Worm (Caenorhabditis elegans) whole organism, L3 larva: ENCODE results near the gene C55A6.1.

Experiments used
- fos-1 ChIP-seq: fragments of 150-350 bp; optimal IDR thresholded peaks from 2 replicates; lab custom pipeline; 2014; ENCODE audit warnings: missing biosample characterization, missing genetic modification characterization
- lin-39 ChIP-seq: fragments of 150-350 bp; optimal IDR thresholded peaks from 2 replicates; lab custom pipeline; 2018; ENCODE audit warnings: missing biosample characterization, missing genetic modification reagents, missing genetic modification characterization
- mdl-1 ChIP-seq: fragments of 150-350 bp; optimal IDR thresholded peaks from 2 replicates; lab custom pipeline; 2014; ENCODE audit warnings: missing biosample characterization, missing genetic modification characterization
- nhr-23 ChIP-seq: fragments of 150-350 bp; optimal IDR thresholded peaks from 2 replicates; lab custom pipeline; 2014; ENCODE audit warnings: missing biosample characterization, missing genetic modification reagents, missing genetic modification characterization
- nhr-25 ChIP-seq: sonication (generic microtip); optimal IDR thresholded peaks from 2 replicates; lab custom pipeline; 2017; ENCODE audit warnings: missing biosample characterization, missing genetic modification characterization
- nhr-28 ChIP-seq: fragments of 150-350 bp; optimal IDR thresholded peaks from 2 replicates; lab custom pipeline; 2014; ENCODE audit warnings: missing biosample characterization, missing genetic modification characterization
- nhr-77 ChIP-seq: fragments of 150-350 bp; optimal IDR thresholded peaks from 2 replicates; lab custom pipeline; 2014; ENCODE audit warnings: missing biosample characterization, missing genetic modification characterization
- pqm-1 ChIP-seq: fragments of 150-350 bp; optimal IDR thresholded peaks from 2 replicates; lab custom pipeline; 2017; ENCODE audit warnings: missing biosample characterization, missing genetic modification characterization, inconsistent platforms
- snpc-4 ChIP-seq: fragments of 150-350 bp; optimal IDR thresholded peaks from 2 replicates; lab custom pipeline; 2014; ENCODE audit warnings: missing biosample characterization, missing genetic modification characterization
- tbx-2 ChIP-seq: sonication (generic microtip); optimal IDR thresholded peaks from 2 replicates; lab custom pipeline; 2016; ENCODE audit warnings: mild to moderate bottlenecking, missing genetic modification characterization, missing compliant biosample characterization
- unc-62 ChIP-seq: fragments of 150-350 bp; sonication (generic microtip); optimal IDR thresholded peaks from 4 replicates; lab custom pipeline; 2014; ENCODE audit warnings: missing biosample characterization, missing genetic modification reagents, missing genetic modification characterization

DNA sequence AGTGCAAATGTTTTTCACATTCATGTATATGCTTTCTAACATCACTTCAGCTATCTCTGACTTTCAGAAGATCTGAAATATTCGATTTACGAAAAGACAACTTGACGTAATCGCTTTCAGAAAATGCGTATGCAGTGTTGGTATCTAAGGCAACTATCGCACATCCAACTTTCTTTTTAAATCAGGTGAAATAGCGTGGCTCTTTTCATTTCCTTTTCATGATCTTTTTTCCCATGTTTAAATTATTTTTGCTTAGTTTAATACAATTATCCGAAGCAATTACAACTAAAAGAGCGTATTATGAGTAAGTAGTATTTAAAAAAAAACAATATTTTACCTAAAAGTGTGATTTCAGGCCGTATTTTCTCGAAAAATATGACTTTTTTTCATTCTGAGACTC lies 42.0 kb upstream of the C55A6.1 start, which contains the start of gene F38B7.11:
- TF ChIP-seq tbx-2 (tag; lab: Kevin White, UChicago) (no peak), snpc-4 (tag; lab: Kevin White, UChicago) (no peak), fos-1 (tag; lab: Kevin White, UChicago) (no peak), unc-62 (GFP tag; lab: Kevin White, UChicago) (no peak), nhr-25 (tag; lab: Kevin White, UChicago) (no peak), nhr-77 (tag; lab: Kevin White, UChicago) (no peak), nhr-23 (tag; lab: Kevin White, UChicago) (no peak), nhr-28 (no peak), lin-39 (tag; lab: Kevin White, UChicago) (no peak), mdl-1 (no peak), pqm-1 (no peak)
